Worm (Caenorhabditis elegans) whole organism, young adult: ENCODE data around the gene F35H8.12.
A peak's percentile ranks its signal among the peaks of the same experiment; 100 is the strongest.

Source experiments
- B0035.1 ChIP-seq: sonication (generic microtip); optimal IDR thresholded peaks from 2 replicates; lab custom pipeline; 2016; ENCODE audit warnings: missing genetic modification characterization, mild to moderate bottlenecking, missing compliant biosample characterization, missing genotype, missing genetic modification reagents
- F22D6.2 ChIP-seq: sonication (generic microtip); optimal IDR thresholded peaks from 2 replicates; lab custom pipeline; 2016; ENCODE audit warnings: mild to moderate bottlenecking, missing genetic modification characterization, missing compliant biosample characterization
- F23B12.7 ChIP-seq: sonication (generic microtip); optimal IDR thresholded peaks from 2 replicates; lab custom pipeline; 2017; ENCODE audit warnings: missing genetic modification characterization, mild to moderate bottlenecking, missing compliant biosample characterization, antibody characterized with exemption, moderate library complexity; ENCODE audit not compliant: insufficient read depth
- F37B4.10 ChIP-seq: fragments of 200-800 bp; sonication (Bioruptor generic); IDR thresholded peaks from 2 replicates; pipeline ENCODE4 v1.3.6; 2022; ENCODE audit warnings: missing genetic modification characterization, missing compliant biosample characterization
- F39B2.1 ChIP-seq: fragments of 200-800 bp; sonication (Bioruptor generic); IDR thresholded peaks from 2 replicates; pipeline ENCODE4 v1.3.6; 2022; ENCODE audit warnings: missing genetic modification reagents, missing genetic modification characterization, missing compliant biosample characterization
- F55B11.4 ChIP-seq: sonication (generic microtip); optimal IDR thresholded peaks from 2 replicates; lab custom pipeline; 2016; ENCODE audit warnings: missing compliant biosample characterization, missing genetic modification characterization, borderline replicate concordance; ENCODE audit not compliant: insufficient read depth
- F57A8.1 ChIP-seq: fragments of 200-800 bp; sonication (Bioruptor generic); optimal IDR thresholded peaks from 2 replicates; lab custom pipeline; 2018; ENCODE audit warnings: mild to moderate bottlenecking, missing genetic modification characterization, moderate library complexity, missing compliant biosample characterization
- T07F8.4 ChIP-seq: sonication (generic microtip); optimal IDR thresholded peaks from 2 replicates; lab custom pipeline; 2016; ENCODE audit warnings: mild to moderate bottlenecking, missing genetic modification characterization, moderate library complexity, missing compliant biosample characterization
- Y95B8A.8 ChIP-seq: fragments of 200-800 bp; sonication (Bioruptor generic); IDR thresholded peaks from 2 replicates; pipeline ENCODE4 v1.3.6; 2022; ENCODE audit warnings: missing genetic modification reagents, missing genetic modification characterization, missing compliant biosample characterization
- ZK185.1 ChIP-seq: sonication (generic microtip); optimal IDR thresholded peaks from 2 replicates; lab custom pipeline; 2016; ENCODE audit warnings: mild to moderate bottlenecking, missing genetic modification characterization, missing compliant biosample characterization; ENCODE audit not compliant: poor library complexity, severe bottlenecking
- ama-1 ChIP-seq, 3 experiments: fragments of 150-350 bp in 1 of 3; sonication (generic microtip) in 2 of 3; optimal IDR thresholded peaks; 2 replicates each; lab custom pipeline; 2014 to 2018; ENCODE audit warnings: missing biosample characterization in 2 of 3, missing genetic modification characterization in 2 of 3, missing genetic modification reagents in 2 of 3
- attf-6 ChIP-seq: fragments of 200-800 bp; sonication (Bioruptor generic); IDR thresholded peaks from 2 replicates; pipeline ENCODE4 v1.3.6; 2022; ENCODE audit warnings: missing genetic modification reagents, missing genetic modification characterization, missing compliant biosample characterization
- bed-1 ChIP-seq: fragments of 200-800 bp; sonication (Bioruptor generic); IDR thresholded peaks from 2 replicates; pipeline ENCODE4 v1.3.6; 2022; ENCODE audit warnings: missing genetic modification reagents, missing genetic modification characterization, missing compliant biosample characterization
- cebp-2 ChIP-seq: fragments of 200-800 bp; sonication (Bioruptor generic); IDR thresholded peaks from 2 replicates; pipeline ENCODE4 v1.3.6; 2022; ENCODE audit warnings: missing genetic modification characterization, missing compliant biosample characterization
- ceh-100 ChIP-seq: fragments of 200-800 bp; sonication (Bioruptor generic); IDR thresholded peaks from 2 replicates; pipeline ENCODE4 v1.3.6; 2022; ENCODE audit warnings: missing genetic modification reagents, missing genetic modification characterization, missing compliant biosample characterization
- ceh-27 ChIP-seq: fragments of 200-800 bp; sonication (Bioruptor generic); optimal IDR thresholded peaks from 2 replicates; lab custom pipeline; 2018; ENCODE audit warnings: mild to moderate bottlenecking, missing genetic modification characterization, moderate library complexity, missing compliant biosample characterization
- ceh-58 ChIP-seq: fragments of 200-800 bp; sonication (Bioruptor generic); IDR thresholded peaks from 2 replicates; pipeline ENCODE4 v1.3.6; 2022; ENCODE audit warnings: missing genetic modification characterization, missing compliant biosample characterization
- ceh-79 ChIP-seq: sonication (generic microtip); optimal IDR thresholded peaks from 2 replicates; lab custom pipeline; 2017; ENCODE audit warnings: mild to moderate bottlenecking, missing genetic modification characterization, missing compliant biosample characterization
- ceh-91 ChIP-seq: fragments of 200-800 bp; sonication (Bioruptor generic); IDR thresholded peaks from 2 replicates; pipeline ENCODE4 v1.3.6; 2022; ENCODE audit warnings: missing genetic modification reagents, missing genetic modification characterization, missing compliant biosample characterization
- chd-7 ChIP-seq: sonication (generic microtip); optimal IDR thresholded peaks from 2 replicates; lab custom pipeline; 2016; ENCODE audit warnings: mild to moderate bottlenecking, missing genetic modification characterization, moderate library complexity, missing compliant biosample characterization
- die-1 ChIP-seq: sonication (generic microtip); optimal IDR thresholded peaks from 2 replicates; lab custom pipeline; 2016; ENCODE audit warnings: missing genotype, mild to moderate bottlenecking, missing genetic modification characterization, missing compliant biosample characterization
- dpff-1 ChIP-seq: sonication (generic microtip); optimal IDR thresholded peaks from 2 replicates; lab custom pipeline; 2017; ENCODE audit warnings: mild to moderate bottlenecking, missing genetic modification characterization, missing compliant biosample characterization
- efl-1 ChIP-seq: fragments of 150-350 bp; optimal IDR thresholded peaks from 2 replicates; lab custom pipeline; 2014; ENCODE audit warnings: missing biosample characterization, missing genetic modification reagents, missing genetic modification characterization
- egl-44 ChIP-seq: fragments of 200-800 bp; sonication (Bioruptor generic); IDR thresholded peaks from 2 replicates; pipeline ENCODE4 v1.3.6; 2022; ENCODE audit warnings: missing genetic modification reagents, missing genetic modification characterization, missing compliant biosample characterization
- egrh-3 ChIP-seq: fragments of 200-800 bp; sonication (Bioruptor generic); IDR thresholded peaks from 2 replicates; pipeline ENCODE4 v1.3.6; 2022; ENCODE audit warnings: missing genetic modification reagents, missing genetic modification characterization, missing compliant biosample characterization
- ets-4 ChIP-seq: fragments of 200-800 bp; sonication (Bioruptor generic); optimal IDR thresholded peaks from 2 replicates; lab custom pipeline; 2018; ENCODE audit warnings: mild to moderate bottlenecking, missing genetic modification characterization, missing compliant biosample characterization
- him-1 ChIP-seq: sonication (generic microtip); optimal IDR thresholded peaks from 2 replicates; lab custom pipeline; 2016; ENCODE audit warnings: missing genotype, missing genetic modification reagents, missing genetic modification characterization, missing compliant biosample characterization
- hlh-26 ChIP-seq: fragments of 200-800 bp; sonication (Bioruptor generic); conservative IDR thresholded peaks from 2 replicates; pipeline ENCODE4 v1.3.6; 2022; ENCODE audit warnings: missing genetic modification reagents, missing genetic modification characterization, missing compliant biosample characterization
- hsf-1 ChIP-seq: fragments of 200-800 bp; sonication (Bioruptor generic); IDR thresholded peaks from 2 replicates; pipeline ENCODE4 v1.3.6; 2022; ENCODE audit warnings: missing genetic modification reagents, missing genetic modification characterization, missing compliant biosample characterization
- lin-40 ChIP-seq: sonication (generic microtip); optimal IDR thresholded peaks from 2 replicates; lab custom pipeline; 2016; ENCODE audit warnings: missing genetic modification characterization, mild to moderate bottlenecking, missing compliant biosample characterization, missing genotype, missing genetic modification reagents
- lsl-1 ChIP-seq: fragments of 200-800 bp; sonication (Bioruptor generic); optimal IDR thresholded peaks from 2 replicates; lab custom pipeline; 2018; ENCODE audit warnings: mild to moderate bottlenecking, missing genetic modification characterization, moderate library complexity, missing compliant biosample characterization
- madf-3 ChIP-seq: fragments of 200-800 bp; sonication (Bioruptor generic); IDR thresholded peaks from 2 replicates; pipeline ENCODE4 v1.3.6; 2022; ENCODE audit warnings: missing genetic modification reagents, missing genetic modification characterization, missing compliant biosample characterization
- madf-6 ChIP-seq: fragments of 200-800 bp; sonication (Bioruptor generic); IDR thresholded peaks from 2 replicates; pipeline ENCODE4 v1.3.6; 2022; ENCODE audit warnings: missing genetic modification reagents, missing genetic modification characterization, missing compliant biosample characterization
- nhr-120 ChIP-seq: fragments of 200-800 bp; sonication (Bioruptor generic); IDR thresholded peaks from 2 replicates; pipeline ENCODE4 v1.3.6; 2022; ENCODE audit warnings: missing genetic modification characterization, missing compliant biosample characterization
- nhr-179 ChIP-seq: sonication (generic microtip); optimal IDR thresholded peaks from 2 replicates; lab custom pipeline; 2016; ENCODE audit warnings: mild to moderate bottlenecking, missing genetic modification characterization, missing compliant biosample characterization
- pbrm-1 ChIP-seq: fragments of 200-800 bp; sonication (Bioruptor generic); IDR thresholded peaks from 2 replicates; pipeline ENCODE4 v1.3.6; 2022; ENCODE audit warnings: missing genetic modification reagents, missing genetic modification characterization, missing compliant biosample characterization
- pha-4 ChIP-seq: fragments of 150-350 bp; sonication (generic microtip); optimal IDR thresholded peaks from 2 replicates; lab custom pipeline; 2014; ENCODE audit warnings: missing biosample characterization, missing genetic modification reagents, missing genetic modification characterization
- repo-1 ChIP-seq: sonication (generic microtip); optimal IDR thresholded peaks from 2 replicates; lab custom pipeline; 2017; ENCODE audit warnings: mild to moderate bottlenecking, missing genetic modification characterization, missing compliant biosample characterization
- snpc-1.1 ChIP-seq: sonication (generic microtip); optimal IDR thresholded peaks from 2 replicates; lab custom pipeline; 2017; ENCODE audit warnings: missing genetic modification characterization, mild to moderate bottlenecking, missing compliant biosample characterization, antibody characterized with exemption, moderate library complexity, missing genotype, missing genetic modification reagents; ENCODE audit not compliant: insufficient read depth
- tbx-9 ChIP-seq: sonication (generic microtip); optimal IDR thresholded peaks from 2 replicates; lab custom pipeline; 2016; ENCODE audit warnings: borderline replicate concordance, missing genetic modification characterization, inconsistent platforms, missing compliant biosample characterization
- tlf-1 ChIP-seq: fragments of 200-800 bp; sonication (Bioruptor generic); optimal IDR thresholded peaks from 2 replicates; lab custom pipeline; 2018; ENCODE audit warnings: mild to moderate bottlenecking, missing genetic modification characterization, missing compliant biosample characterization
- unc-130 ChIP-seq: sonication (generic microtip); optimal IDR thresholded peaks from 2 replicates; lab custom pipeline; 2016; ENCODE audit warnings: missing genetic modification reagents, missing genetic modification characterization, missing compliant biosample characterization
- unc-62 ChIP-seq: fragments of 150-350 bp; optimal IDR thresholded peaks from 2 replicates; lab custom pipeline; 2014; ENCODE audit warnings: missing biosample characterization, missing genetic modification reagents, missing genetic modification characterization
- ztf-18 ChIP-seq: sonication (generic microtip); optimal IDR thresholded peaks from 2 replicates; lab custom pipeline; 2016; ENCODE audit warnings: missing genotype, mild to moderate bottlenecking, missing genetic modification characterization, missing compliant biosample characterization

Gene F35H8.12

DNA sequence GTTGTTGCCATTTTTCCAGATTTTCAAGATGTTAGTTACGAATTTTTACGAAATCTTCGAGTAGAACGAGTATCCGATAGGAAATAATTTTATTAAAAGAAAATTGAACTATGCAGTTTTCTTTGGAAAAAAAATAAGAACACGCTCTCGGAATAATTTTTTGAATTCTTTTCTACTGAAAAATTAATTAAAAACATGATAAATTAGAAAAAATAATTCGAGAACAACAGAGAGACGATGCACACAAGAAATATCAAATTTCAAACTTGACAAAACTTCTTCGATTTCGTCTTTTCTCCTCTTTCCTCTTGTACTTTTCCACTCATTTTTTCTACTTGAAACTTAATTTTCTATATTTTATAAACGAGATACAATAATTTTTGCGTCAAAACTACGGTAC is 8.3 kb downstream of the F35H8.12 start, which contains the start of gene F35H8.4:
Gene F35H8.4, minus strand, starts transcription at position 101 of the 400 bp plus-strand sequence.
- no peak for TF ChIP-seq T07F8.4 (tag; lab: Kevin White, UChicago)
- TF ChIP-seq nhr-179: no peak
- TF ChIP-seq hsf-1 (GFP tag; lab: Robert Waterston, UW): no peak
- TF ChIP-seq nhr-120 (GFP tag; lab: Robert Waterston, UW): no peak
- no peak for TF ChIP-seq pha-4 (tag; lab: Kevin White, UChicago)
- no peak for TF ChIP-seq egl-44 (GFP tag; lab: Robert Waterston, UW)
- TF ChIP-seq F55B11.4 (tag; lab: Kevin White, UChicago): no peak
- no peak for TF ChIP-seq unc-62
- TF ChIP-seq dpff-1 (tag; lab: Kevin White, UChicago): no peak
- no peak for TF ChIP-seq ets-4 (GFP tag; lab: Kevin White, UChicago)
- no peak for TF ChIP-seq F57A8.1 (GFP tag; lab: Kevin White, UChicago)
- TF ChIP-seq ceh-79 (tag; lab: Kevin White, UChicago): no peak

DNA sequence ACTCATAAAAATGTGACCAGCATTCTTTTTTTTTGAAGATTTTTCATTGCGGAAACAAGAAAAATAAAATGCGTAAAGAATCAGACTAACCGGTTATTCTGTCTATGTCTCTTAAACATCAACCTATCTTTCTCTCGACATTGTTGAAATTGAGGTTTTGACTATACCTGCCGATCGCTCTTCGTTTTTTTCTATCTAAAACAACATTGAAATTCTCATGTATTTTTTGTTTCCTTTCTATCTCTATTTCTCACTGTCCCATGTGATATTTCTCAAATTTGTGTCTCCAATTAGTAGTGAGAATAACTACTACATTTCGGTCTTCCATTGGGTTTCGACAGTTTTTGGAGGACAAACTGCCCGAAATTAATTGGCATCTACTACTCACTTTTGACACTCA is 9.3 kb downstream of the F35H8.12 start:
- TF ChIP-seq attf-6 (GFP tag; lab: Robert Waterston, UW): no peak
- no peak for TF ChIP-seq cebp-2 (GFP tag; lab: Robert Waterston, UW)
- TF ChIP-seq ceh-27: peak; percentile 23
- no peak for TF ChIP-seq madf-6 (GFP tag; lab: Robert Waterston, UW)
- peak; percentile 12 for TF ChIP-seq lin-40 (tag; lab: Kevin White, UChicago)

DNA sequence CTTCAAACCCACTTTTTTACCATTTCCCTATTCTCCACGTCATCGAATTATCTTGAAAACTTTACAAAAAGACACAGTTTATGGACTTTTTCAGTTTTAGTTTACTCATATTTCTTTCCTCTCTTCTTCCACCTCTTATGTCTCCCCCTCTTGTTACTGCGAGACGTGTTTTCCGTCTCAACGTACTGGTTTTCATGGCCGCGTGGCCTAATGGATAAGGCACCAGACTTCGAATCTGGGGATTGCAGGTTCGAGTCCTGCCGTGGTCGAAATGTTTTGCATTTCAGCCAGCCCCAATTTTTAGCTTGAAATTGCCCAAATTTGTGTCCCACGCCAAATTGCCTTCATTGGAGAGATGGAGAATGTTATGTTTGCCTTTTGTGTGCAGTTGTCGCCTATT is 14.4 kb downstream of the F35H8.12 start:
- TF ChIP-seq die-1 (tag; lab: Kevin White, UChicago): peak; percentile 90
- no peak for TF ChIP-seq snpc-1.1 (tag; lab: Kevin White, UChicago)
- peak; percentile 6 for TF ChIP-seq tlf-1 (GFP tag; lab: Kevin White, UChicago)
- TF ChIP-seq madf-3 (GFP tag; lab: Robert Waterston, UW): 0 out of 2 replicates have a peak, but pooled peaks have one; percentile 68
- peak; percentile 79 for TF ChIP-seq ceh-27
- TF ChIP-seq F57A8.1 (GFP tag; lab: Kevin White, UChicago): peak; percentile 90
- TF ChIP-seq lsl-1 (GFP tag; lab: Kevin White, UChicago): peak; percentile 53
- no peak; the same call in 1 of the 2 replicates for TF ChIP-seq Y95B8A.8 (GFP tag; lab: Robert Waterston, UW)
- TF ChIP-seq ceh-100 (GFP tag; lab: Robert Waterston, UW): peak; percentile 68
- no peak for TF ChIP-seq pha-4 (tag; lab: Kevin White, UChicago)
- peak; percentile 79 for TF ChIP-seq egl-44 (GFP tag; lab: Robert Waterston, UW)
- peak; percentile 32 for TF ChIP-seq B0035.1 (tag; lab: Kevin White, UChicago)
- TF ChIP-seq pbrm-1 (GFP tag; lab: Robert Waterston, UW): peak; percentile 77
- peak; percentile 98 for TF ChIP-seq him-1 (tag; lab: Kevin White, UChicago)
- TF ChIP-seq repo-1: peak; percentile 5
- peak; percentile 72 for TF ChIP-seq ztf-18
- TF ChIP-seq ceh-58 (GFP tag; lab: Robert Waterston, UW): 0 out of 2 replicates have a peak, but pooled peaks have one; percentile 67
- 0 out of 2 replicates have a peak, but pooled peaks have one; percentile 35 for TF ChIP-seq F37B4.10 (GFP tag; lab: Robert Waterston, UW)
- no peak for TF ChIP-seq F39B2.1 (GFP tag; lab: Robert Waterston, UW)
- TF ChIP-seq F23B12.7 (tag; lab: Kevin White, UChicago): peak; percentile 84
- no peak for TF ChIP-seq ama-1 (optimal IDR thresholded peaks at IDR 0.05; lab: Kevin White, UChicago)
- peak in 1 of 2 experiments; percentile 85 for TF ChIP-seq ama-1 (GFP tag; optimal IDR thresholded peaks at IDR 0.05; lab: Kevin White, UChicago)
- TF ChIP-seq F22D6.2 (tag; lab: Kevin White, UChicago): no peak
- TF ChIP-seq ceh-91: no peak
- TF ChIP-seq chd-7 (tag; lab: Kevin White, UChicago): peak; percentile 80
- TF ChIP-seq tbx-9 (tag; lab: Kevin White, UChicago): no peak
- no peak for TF ChIP-seq efl-1 (GFP tag; lab: Kevin White, UChicago)
- TF ChIP-seq egrh-3 (GFP tag; lab: Robert Waterston, UW): peak; percentile 29; the same call in 1 of the 2 replicates
- no peak for TF ChIP-seq hlh-26
- peak; percentile 49 for TF ChIP-seq unc-130 (GFP tag; lab: Kevin White, UChicago)
- 0 out of 2 replicates have a peak, but pooled peaks have one; percentile 57 for TF ChIP-seq bed-1
- peak; percentile 56 for TF ChIP-seq ZK185.1
